Worm (Caenorhabditis elegans) whole organism, L1 larva: Measurements from ENCODE around the gene F22B3.5.

ENCODE experiments used
- F16B12.6 ChIP-seq: fragments of 150-350 bp; optimal IDR thresholded peaks from 2 replicates; lab custom pipeline; 2014; ENCODE audit warnings: missing biosample characterization, missing genetic modification characterization
- aha-1 ChIP-seq: fragments of 150-350 bp; optimal IDR thresholded peaks from 2 replicates; lab custom pipeline; 2014; ENCODE audit warnings: missing biosample characterization, missing genetic modification characterization
- blmp-1 ChIP-seq: fragments of 150-350 bp; optimal IDR thresholded peaks from 2 replicates; lab custom pipeline; 2014; ENCODE audit warnings: missing biosample characterization, missing genetic modification characterization
- ceh-63 ChIP-seq: fragments of 200-800 bp; sonication (Bioruptor generic); optimal IDR thresholded peaks from 2 replicates; lab custom pipeline; 2018; ENCODE audit warnings: mild to moderate bottlenecking, missing genetic modification characterization, missing compliant biosample characterization
- ceh-82 ChIP-seq, 3 experiments: fragments of 150-350 bp in 1 of 3; sonication (generic microtip) in 2 of 3; optimal IDR thresholded peaks; 2 replicates each; lab custom pipeline; 2014 to 2017; ENCODE audit warnings: missing biosample characterization in 3 of 3, missing genetic modification characterization in 3 of 3
- ces-1 ChIP-seq: fragments of 150-350 bp; optimal IDR thresholded peaks from 2 replicates; lab custom pipeline; 2014; ENCODE audit warnings: missing biosample characterization, missing genetic modification reagents, missing genetic modification characterization
- dpl-1 ChIP-seq, 3 experiments: fragments of 150-350 bp in 2 of 3; sonication (generic microtip) in 1 of 3; optimal IDR thresholded peaks; 2 replicates each; lab custom pipeline; 2014 to 2017; ENCODE audit warnings: missing biosample characterization in 3 of 3, missing genetic modification characterization in 3 of 3, missing genetic modification reagents in 3 of 3
- dsc-1 ChIP-seq: sonication (generic microtip); optimal IDR thresholded peaks from 2 replicates; lab custom pipeline; 2016; ENCODE audit warnings: mild to moderate bottlenecking, missing genetic modification characterization, missing compliant biosample characterization
- efl-1 ChIP-seq, 4 experiments: fragments of 150-350 bp; optimal IDR thresholded peaks in 3 of 4; peaks in 1 of 4; 1 replicate in 1 of 4; 2 replicates in 3 of 4; lab custom pipeline; 2014; ENCODE audit warnings: missing biosample characterization in 2 of 4, missing genetic modification characterization in 2 of 4, missing genetic modification reagents in 2 of 4
- egl-13 ChIP-seq: sonication (generic microtip); optimal IDR thresholded peaks from 2 replicates; lab custom pipeline; 2016; ENCODE audit warnings: missing genotype, missing genetic modification reagents, missing genetic modification characterization, missing compliant biosample characterization
- elt-2 ChIP-seq: sonication (generic microtip); optimal IDR thresholded peaks from 2 replicates; lab custom pipeline; 2016; ENCODE audit warnings: missing genetic modification characterization, mild to moderate bottlenecking, inconsistent platforms, missing compliant biosample characterization, missing genetic modification reagents
- ets-5 ChIP-seq: fragments of 200-800 bp; sonication (Bioruptor generic); IDR thresholded peaks from 2 replicates; pipeline ENCODE4 v1.3.6; 2022; ENCODE audit warnings: missing genetic modification characterization, missing compliant biosample characterization
- fkh-10 ChIP-seq: sonication (generic microtip); optimal IDR thresholded peaks from 2 replicates; lab custom pipeline; 2017; ENCODE audit warnings: missing biosample characterization, missing genetic modification reagents, missing genetic modification characterization
- fkh-8 ChIP-seq: sonication (generic microtip); optimal IDR thresholded peaks from 2 replicates; lab custom pipeline; 2016; ENCODE audit warnings: mild to moderate bottlenecking, missing genetic modification characterization, missing compliant biosample characterization
- grh-1 ChIP-seq: fragments of 200-800 bp; sonication (Bioruptor generic); IDR thresholded peaks from 2 replicates; pipeline ENCODE4 v1.3.6; 2022; ENCODE audit warnings: missing genetic modification reagents, missing genetic modification characterization, missing compliant biosample characterization
- hlh-4 ChIP-seq: sonication (generic microtip); optimal IDR thresholded peaks from 2 replicates; lab custom pipeline; 2016; ENCODE audit warnings: mild to moderate bottlenecking, missing genetic modification characterization, missing compliant biosample characterization
- irx-1 ChIP-seq: sonication (generic microtip); optimal IDR thresholded peaks from 2 replicates; lab custom pipeline; 2016; ENCODE audit warnings: missing genetic modification characterization, missing compliant biosample characterization
- isw-1 ChIP-seq: fragments of 200-800 bp; sonication (Bioruptor generic); IDR thresholded peaks from 2 replicates; pipeline ENCODE4 v1.3.6; 2022; ENCODE audit warnings: missing genetic modification characterization, missing compliant biosample characterization
- lin-13 ChIP-seq: fragments of 150-350 bp; optimal IDR thresholded peaks from 2 replicates; lab custom pipeline; 2014; ENCODE audit warnings: missing biosample characterization, missing genetic modification reagents, missing genetic modification characterization
- lin-15B ChIP-seq: fragments of 150-350 bp; sonication (generic microtip); optimal IDR thresholded peaks from 3 replicates; lab custom pipeline; 2014; ENCODE audit warnings: missing biosample characterization, missing genetic modification characterization
- lin-35 ChIP-seq, 2 experiments: fragments of 150-350 bp; optimal IDR thresholded peaks; 2 replicates each; lab custom pipeline; 2014; ENCODE audit warnings: missing biosample characterization in 2 of 2, missing genetic modification characterization in 2 of 2, missing genetic modification reagents in 2 of 2
- lin-39 ChIP-seq: fragments of 150-350 bp; optimal IDR thresholded peaks from 2 replicates; lab custom pipeline; 2014; ENCODE audit warnings: missing biosample characterization, missing genetic modification reagents, missing genetic modification characterization
- lir-3 ChIP-seq: sonication (generic microtip); optimal IDR thresholded peaks from 2 replicates; lab custom pipeline; 2016; ENCODE audit warnings: mild to moderate bottlenecking, missing genetic modification characterization, moderate library complexity, missing compliant biosample characterization; ENCODE audit not compliant: poor library complexity
- mab-9 ChIP-seq: fragments of 200-800 bp; sonication (Bioruptor generic); IDR thresholded peaks from 2 replicates; pipeline ENCODE4 v1.3.6; 2022; ENCODE audit warnings: missing genetic modification reagents, missing genetic modification characterization, missing compliant biosample characterization
- mdl-1 ChIP-seq, 2 experiments: fragments of 150-350 bp; optimal IDR thresholded peaks; 2 replicates each; lab custom pipeline; 2014 to 2017; ENCODE audit warnings: missing biosample characterization in 2 of 2, missing genetic modification characterization in 2 of 2, inconsistent platforms in 1 of 2
- mep-1 ChIP-seq: fragments of 150-350 bp; optimal IDR thresholded peaks from 2 replicates; lab custom pipeline; 2014; ENCODE audit warnings: missing biosample characterization, missing genetic modification characterization
- nhr-28 ChIP-seq: fragments of 150-350 bp; optimal IDR thresholded peaks from 2 replicates; lab custom pipeline; 2014; ENCODE audit warnings: missing biosample characterization, missing genetic modification characterization
- nhr-47 ChIP-seq: sonication (generic microtip); optimal IDR thresholded peaks from 2 replicates; lab custom pipeline; 2016; ENCODE audit warnings: mild to moderate bottlenecking, missing genetic modification characterization, moderate library complexity, missing compliant biosample characterization
- nhr-71 ChIP-seq: sonication (generic microtip); optimal IDR thresholded peaks from 2 replicates; lab custom pipeline; 2016; ENCODE audit warnings: mild to moderate bottlenecking, missing genetic modification characterization, moderate library complexity, missing compliant biosample characterization
- nhr-85 ChIP-seq: sonication (generic microtip); peaks from one replicate; lab custom pipeline; 2016; ENCODE audit warnings: missing genetic modification characterization, inconsistent platforms, missing compliant biosample characterization
- pag-3 ChIP-seq: sonication (generic microtip); optimal IDR thresholded peaks from 2 replicates; lab custom pipeline; 2017; ENCODE audit warnings: missing genetic modification characterization, mild to moderate bottlenecking, missing compliant biosample characterization, antibody characterized with exemption, borderline replicate concordance; ENCODE audit not compliant: insufficient read depth
- rnt-1 ChIP-seq: sonication (generic microtip); optimal IDR thresholded peaks from 2 replicates; lab custom pipeline; 2016; ENCODE audit warnings: mild to moderate bottlenecking, missing genetic modification characterization, moderate library complexity, missing compliant biosample characterization
- snu-23 ChIP-seq: sonication (generic microtip); optimal IDR thresholded peaks from 2 replicates; lab custom pipeline; 2016; ENCODE audit warnings: missing genetic modification characterization, missing compliant biosample characterization
- sox-4 ChIP-seq: sonication (generic microtip); optimal IDR thresholded peaks from 2 replicates; lab custom pipeline; 2016; ENCODE audit warnings: missing genetic modification characterization, missing compliant biosample characterization
- sup-37 ChIP-seq: fragments of 200-800 bp; sonication (Bioruptor generic); optimal IDR thresholded peaks from 2 replicates; lab custom pipeline; 2018; ENCODE audit warnings: mild to moderate bottlenecking, missing genetic modification characterization, missing compliant biosample characterization
- tbx-2 ChIP-seq: sonication (generic microtip); optimal IDR thresholded peaks from 2 replicates; lab custom pipeline; 2016; ENCODE audit warnings: missing genetic modification characterization, missing compliant biosample characterization
- unc-130 ChIP-seq: fragments of 150-350 bp; optimal IDR thresholded peaks from 2 replicates; lab custom pipeline; 2017; ENCODE audit warnings: missing biosample characterization, missing genetic modification characterization, inconsistent platforms
- unc-30 ChIP-seq: sonication (generic microtip); optimal IDR thresholded peaks from 2 replicates; lab custom pipeline; 2017; ENCODE audit warnings: missing biosample characterization, missing genetic modification characterization
- unc-62 ChIP-seq: fragments of 150-350 bp; optimal IDR thresholded peaks from 2 replicates; lab custom pipeline; 2014; ENCODE audit warnings: missing biosample characterization, missing genetic modification reagents, missing genetic modification characterization
- unc-86 ChIP-seq: sonication (generic microtip); optimal IDR thresholded peaks from 2 replicates; lab custom pipeline; 2016; ENCODE audit warnings: missing genetic modification characterization, missing compliant biosample characterization
- unc-98 ChIP-seq: fragments of 200-800 bp; sonication (Bioruptor generic); IDR thresholded peaks from 2 replicates; pipeline ENCODE4 v1.3.6; 2022; ENCODE audit warnings: missing genetic modification characterization, missing compliant biosample characterization
- xbp-1 ChIP-seq: sonication (generic microtip); optimal IDR thresholded peaks from 2 replicates; lab custom pipeline; 2016; ENCODE audit warnings: missing genetic modification characterization, missing compliant biosample characterization
- zag-1 ChIP-seq: fragments of 150-350 bp; optimal IDR thresholded peaks from 2 replicates; lab custom pipeline; 2014; ENCODE audit warnings: missing biosample characterization, missing genetic modification characterization
- ztf-11 ChIP-seq, 2 experiments: sonication (generic microtip); optimal IDR thresholded peaks; 2 replicates each; lab custom pipeline; 2016 to 2017; ENCODE audit warnings: missing genetic modification characterization in 2 of 2, missing biosample characterization in 1 of 2, missing compliant biosample characterization in 1 of 2

Gene F22B3.5

DNA sequence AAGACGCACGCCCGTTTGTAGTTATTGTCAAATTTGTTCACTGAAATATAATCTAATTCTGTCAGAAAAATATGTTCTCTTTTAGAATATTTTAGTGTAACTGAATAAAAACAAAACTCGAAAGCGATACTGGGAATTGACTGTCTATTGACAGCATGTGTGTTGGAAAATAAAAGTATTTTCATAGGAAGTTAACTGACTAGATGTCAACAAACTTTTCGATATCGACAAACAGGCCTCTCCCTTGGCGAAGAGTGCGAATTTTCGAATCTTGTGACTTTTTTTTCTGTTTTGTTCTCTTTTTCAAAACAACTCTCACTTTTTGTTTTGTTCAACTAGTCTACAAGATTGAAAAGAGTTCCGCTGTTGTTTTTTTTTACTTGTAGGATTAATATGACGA lies 21.6 kb upstream of the F22B3.5 start:
- TF ChIP-seq irx-1 (tag; lab: Kevin White, UChicago) (no peak), blmp-1 (tag; lab: Kevin White, UChicago) (peak; percentile 60)

DNA sequence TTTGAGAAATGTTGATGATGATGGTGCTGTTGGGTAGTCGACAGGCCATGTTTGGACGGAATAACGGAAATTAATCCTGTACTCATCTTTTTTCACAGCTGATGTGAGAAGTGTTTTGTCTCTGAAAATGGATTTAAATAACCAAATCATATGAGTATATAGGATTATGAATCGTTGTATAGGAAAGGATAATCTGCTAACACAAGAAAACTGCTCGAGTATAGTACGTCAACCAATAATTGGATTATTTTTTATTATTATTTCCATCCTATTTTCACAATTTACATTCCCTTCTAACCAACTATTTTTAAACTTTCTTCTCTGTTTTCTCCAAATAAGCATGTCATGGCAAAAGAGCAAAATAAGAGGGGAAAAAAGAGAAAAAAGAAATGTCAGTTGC lies 19.1 kb upstream of the F22B3.5 start:
- TF ChIP-seq egl-13 (tag; lab: Kevin White, UChicago) (peak; percentile 10), F16B12.6 (tag; lab: Kevin White, UChicago) (no peak), unc-130 (no peak), nhr-85 (tag; lab: Kevin White, UChicago) (peak; percentile 45), xbp-1 (tag; lab: Kevin White, UChicago) (no peak), ces-1 (GFP tag; lab: Kevin White, UChicago) (no peak), dsc-1 (tag; lab: Kevin White, UChicago) (peak; percentile 92), unc-86 (tag; lab: Kevin White, UChicago) (no peak), mab-9 (GFP tag; lab: Robert Waterston, UW) (no peak), nhr-71 (tag; lab: Kevin White, UChicago) (peak; percentile 4)

DNA sequence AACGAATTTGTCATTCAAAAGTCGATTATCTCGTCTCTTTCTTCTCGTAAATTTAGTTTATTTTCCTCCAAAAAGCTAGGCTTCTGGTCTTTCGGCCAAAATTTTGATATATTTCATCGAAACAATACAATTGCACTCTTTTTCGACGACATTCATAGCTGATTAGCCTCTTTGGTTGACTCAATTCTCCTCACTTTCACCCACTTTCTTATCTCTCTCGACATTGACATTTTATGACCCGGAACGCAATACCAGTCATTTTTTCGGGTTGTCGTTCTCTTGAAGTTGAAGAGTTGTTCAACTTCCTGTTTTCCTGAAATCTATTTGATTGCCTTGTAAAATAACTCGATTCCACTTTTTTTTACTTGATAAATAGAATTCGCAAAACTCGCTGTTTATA lies 18.0 kb upstream of the F22B3.5 start:
- TF ChIP-seq ceh-82 (tag; optimal IDR thresholded peaks at IDR 0.05; lab: Kevin White, UChicago) = no peak
- peak; percentile 8 for TF ChIP-seq blmp-1 (tag; lab: Kevin White, UChicago)
- TF ChIP-seq mep-1 (tag; lab: Kevin White, UChicago) = no peak
- no peak for TF ChIP-seq tbx-2 (tag; lab: Kevin White, UChicago)
- no peak for TF ChIP-seq elt-2 (tag; lab: Kevin White, UChicago)
- TF ChIP-seq efl-1 (optimal IDR thresholded peaks at IDR 0.05; lab: Kevin White, UChicago) = no peak
- TF ChIP-seq efl-1 (GFP tag; optimal IDR thresholded peaks at IDR 0.05 in 1 of 2; lab: Kevin White, UChicago) = peak in 1 of 2 experiments; percentile 20
- no peak for TF ChIP-seq unc-30 (tag; lab: Kevin White, UChicago)
- TF ChIP-seq, all 84 proteins: peak for 2

DNA sequence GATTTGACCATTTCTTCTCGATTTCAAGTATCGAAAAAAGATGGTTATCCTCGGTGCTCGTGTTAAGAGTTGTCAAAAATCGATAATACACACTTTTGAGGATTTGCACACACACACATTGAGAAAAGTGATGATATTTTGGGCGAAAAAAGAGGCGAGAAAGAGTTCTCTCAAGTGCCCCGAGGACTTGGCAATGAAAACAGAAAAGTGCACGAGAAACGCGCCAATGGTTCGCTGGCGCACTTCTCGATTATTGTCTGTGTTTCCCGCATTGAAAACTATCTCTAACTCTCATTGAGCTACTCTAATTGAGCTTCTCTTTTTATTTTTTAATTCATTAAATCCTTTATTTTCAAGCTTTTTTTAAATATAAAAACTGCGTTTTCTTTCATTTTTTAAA lies 17.1 kb upstream of the F22B3.5 start:
- TF ChIP-seq rnt-1 (tag; lab: Kevin White, UChicago) = peak; percentile 87
- TF ChIP-seq grh-1 (GFP tag; lab: Robert Waterston, UW) = no peak
- no peak for TF ChIP-seq unc-98 (GFP tag; lab: Robert Waterston, UW)
- peak; percentile 20 for TF ChIP-seq aha-1 (tag; lab: Kevin White, UChicago)
- no peak for TF ChIP-seq ztf-11 (tag; optimal IDR thresholded peaks at IDR 0.05; lab: Kevin White, UChicago)
- TF ChIP-seq lin-13 = peak; percentile 45
- TF ChIP-seq unc-62 (GFP tag; lab: Kevin White, UChicago) = no peak
- peak; percentile 1 for TF ChIP-seq lin-15B (tag; lab: Kevin White, UChicago)
- TF ChIP-seq sox-4 (tag; lab: Kevin White, UChicago) = no peak
- peak; percentile 66 to 76 (median 73) for TF ChIP-seq dpl-1 (GFP tag; optimal IDR thresholded peaks at IDR 0.05; lab: Kevin White, UChicago)
- TF ChIP-seq nhr-71 (tag; lab: Kevin White, UChicago) = peak; percentile 86
- peak; percentile 42 for TF ChIP-seq egl-13 (tag; lab: Kevin White, UChicago)
- no peak for TF ChIP-seq lin-39 (tag; lab: Kevin White, UChicago)
- TF ChIP-seq irx-1 (tag; lab: Kevin White, UChicago) = peak; percentile 58
- TF ChIP-seq nhr-28 (tag; lab: Kevin White, UChicago) = no peak
- TF ChIP-seq ceh-63 = no peak
- TF ChIP-seq lir-3 = no peak
- peak in 1 of 2 experiments; percentile 43 for TF ChIP-seq mdl-1 (tag; optimal IDR thresholded peaks at IDR 0.05; lab: Kevin White, UChicago)
- TF ChIP-seq snu-23 = peak; percentile 79
- no peak for TF ChIP-seq blmp-1 (tag; lab: Kevin White, UChicago)
- TF ChIP-seq hlh-4 (tag; lab: Kevin White, UChicago) = no peak
- peak; percentile 17 for TF ChIP-seq sup-37
- TF ChIP-seq zag-1 = no peak
- peak; percentile 73 to 75 for TF ChIP-seq lin-35 (GFP tag; optimal IDR thresholded peaks at IDR 0.05; lab: Kevin White, UChicago)
- TF ChIP-seq efl-1 (optimal IDR thresholded peaks at IDR 0.05; lab: Kevin White, UChicago) = peak; percentile 72
- peak; percentile 28 to 72 for TF ChIP-seq efl-1 (GFP tag; optimal IDR thresholded peaks at IDR 0.05 in 1 of 2; lab: Kevin White, UChicago)
- no peak for TF ChIP-seq mab-9 (GFP tag; lab: Robert Waterston, UW)
- TF ChIP-seq ces-1 (GFP tag; lab: Kevin White, UChicago) = no peak
- peak; percentile 44 for TF ChIP-seq fkh-8 (tag; lab: Kevin White, UChicago)
- peak; percentile 80 for TF ChIP-seq nhr-47 (tag; lab: Kevin White, UChicago)
- peak; percentile 52 for TF ChIP-seq isw-1 (GFP tag; lab: Robert Waterston, UW)
- peak; percentile 45 for TF ChIP-seq unc-130
- no peak for TF ChIP-seq ets-5 (GFP tag; lab: Robert Waterston, UW)
- TF ChIP-seq fkh-10 (GFP tag; lab: Kevin White, UChicago) = peak; percentile 57
- TF ChIP-seq pag-3 (tag; lab: Kevin White, UChicago) = peak; percentile 59
- TF ChIP-seq unc-86 (tag; lab: Kevin White, UChicago) = peak; percentile 57
